Fruit fly (Drosophila melanogaster) whole organism, embryonic: ENCODE results near the gene CG43610.

Experiments used
- Blimp-1 ChIP-seq: fragments of 200-800 bp; sonication (Bioruptor generic); optimal IDR thresholded peaks from 3 replicates; lab custom pipeline; 2018; ENCODE audit warnings: missing biosample characterization, missing genetic modification characterization, mild to moderate bottlenecking, moderate library complexity, missing genetic modification reagents
- CG12155 ChIP-seq: fragments of 200-800 bp; sonication (Bioruptor generic); optimal IDR thresholded peaks from 3 replicates; lab custom pipeline; 2016; ENCODE audit warnings: missing biosample characterization, missing genetic modification characterization
- CG12219 ChIP-seq: fragments of 200-800 bp; sonication (Bioruptor generic); optimal IDR thresholded peaks from 3 replicates; lab custom pipeline; 2018; ENCODE audit warnings: missing biosample characterization, mild to moderate bottlenecking, missing genetic modification characterization
- CG13424 ChIP-seq: fragments of 200-800 bp; sonication (Bioruptor generic); optimal IDR thresholded peaks from 2 replicates; lab custom pipeline; 2019; ENCODE audit warnings: missing biosample characterization, mild to moderate bottlenecking, missing genetic modification characterization, moderate library complexity
- CG13894 ChIP-seq: fragments of 200-800 bp; sonication (Bioruptor generic); optimal IDR thresholded peaks from 3 replicates; lab custom pipeline; 2018; ENCODE audit warnings: missing biosample characterization, mild to moderate bottlenecking, missing genetic modification characterization, moderate library complexity
- CG18599 ChIP-seq: fragments of 200-800 bp; sonication (Bioruptor generic); optimal IDR thresholded peaks from 3 replicates; lab custom pipeline; 2017; ENCODE audit warnings: missing biosample characterization, missing genetic modification characterization, mild to moderate bottlenecking, moderate library complexity, missing genetic modification reagents
- CG2120 ChIP-seq: fragments of 200-800 bp; sonication (Bioruptor generic); optimal IDR thresholded peaks from 3 replicates; lab custom pipeline; 2016; ENCODE audit warnings: missing biosample characterization, missing genetic modification characterization
- CG2199 ChIP-seq: fragments of 200-800 bp; sonication (Bioruptor generic); IDR thresholded peaks from 3 replicates; pipeline ENCODE4 v1.3.6; 2022; ENCODE audit warnings: missing biosample characterization, missing genetic modification characterization
- CG32767 ChIP-seq: fragments of 200-800 bp; sonication (Bioruptor generic); IDR thresholded peaks from 2 replicates; pipeline ENCODE4 v1.3.6; 2022; ENCODE audit warnings: missing biosample characterization, missing genetic modification characterization
- CG4282 ChIP-seq: fragments of 200-800 bp; sonication (Bioruptor generic); optimal IDR thresholded peaks from 2 replicates; lab custom pipeline; 2016; ENCODE audit warnings: missing biosample characterization, missing genetic modification characterization
- CG6654 ChIP-seq: fragments of 200-800 bp; sonication (Bioruptor generic); optimal IDR thresholded peaks from 2 replicates; lab custom pipeline; 2017; ENCODE audit warnings: missing biosample characterization, mild to moderate bottlenecking, missing genetic modification characterization
- CG6854 ChIP-seq: fragments of 200-800 bp; sonication (Bioruptor generic); optimal IDR thresholded peaks from 3 replicates; lab custom pipeline; 2017; ENCODE audit warnings: missing biosample characterization, mild to moderate bottlenecking, missing genetic modification characterization
- CG7271 ChIP-seq: fragments of 200-800 bp; sonication (Bioruptor generic); optimal IDR thresholded peaks from 2 replicates; lab custom pipeline; 2018; ENCODE audit warnings: missing biosample characterization, mild to moderate bottlenecking, missing genetic modification characterization, moderate library complexity
- CG8359 ChIP-seq: fragments of 200-800 bp; sonication (Bioruptor generic); optimal IDR thresholded peaks from 2 replicates; lab custom pipeline; 2017; ENCODE audit warnings: missing biosample characterization, mild to moderate bottlenecking, missing genetic modification characterization, borderline replicate concordance
- CG8924 ChIP-seq: fragments of 200-800 bp; optimal IDR thresholded peaks from 3 replicates; lab custom pipeline; 2019; ENCODE audit warnings: missing biosample characterization, mild to moderate bottlenecking, missing genetic modification characterization, moderate library complexity
- CG9437 ChIP-seq: fragments of 200-800 bp; sonication (Bioruptor generic); optimal IDR thresholded peaks from 2 replicates; lab custom pipeline; 2018; ENCODE audit warnings: missing biosample characterization, mild to moderate bottlenecking, missing genetic modification characterization
- CG9817 ChIP-seq: fragments of 200-800 bp; sonication (Bioruptor generic); optimal IDR thresholded peaks from 2 replicates; lab custom pipeline; 2018; ENCODE audit warnings: missing biosample characterization, mild to moderate bottlenecking, missing genetic modification characterization, moderate library complexity
- CTCF ChIP-seq: fragments of 200-800 bp; sonication (Bioruptor generic); optimal IDR thresholded peaks from 2 replicates; lab custom pipeline; 2017; ENCODE audit warnings: missing biosample characterization, mild to moderate bottlenecking, missing genetic modification characterization, moderate library complexity
- Doc2 ChIP-seq: fragments of 200-800 bp; sonication (Bioruptor generic); IDR thresholded peaks from 2 replicates; pipeline ENCODE4 v1.3.6; 2022; ENCODE audit warnings: missing biosample characterization, missing genetic modification characterization
- Doc3 ChIP-seq: fragments of 200-800 bp; sonication (Bioruptor generic); IDR thresholded peaks from 3 replicates; pipeline ENCODE4 v1.3.6; 2022; ENCODE audit warnings: missing biosample characterization, missing genetic modification characterization; ENCODE audit not compliant: partially characterized antibody
- E2f1 ChIP-seq: fragments of 200-800 bp; sonication (Bioruptor generic); IDR thresholded peaks from 2 replicates; pipeline ENCODE4 v1.3.6; 2022; ENCODE audit warnings: missing biosample characterization, missing genetic modification characterization
- Elba2 ChIP-seq: fragments of 200-800 bp; sonication (Bioruptor generic); optimal IDR thresholded peaks from 3 replicates; lab custom pipeline; 2016; ENCODE audit warnings: missing biosample characterization, missing genetic modification characterization
- Hr39 ChIP-seq: fragments of >200 bp; optimal IDR thresholded peaks from 2 replicates; lab custom pipeline; 2017
- Lim3 ChIP-seq: fragments of 200-800 bp; sonication (Bioruptor generic); IDR thresholded peaks from 2 replicates; pipeline ENCODE4 v1.3.6; 2022; ENCODE audit warnings: missing biosample characterization, missing genetic modification characterization
- Nf-YA ChIP-seq: fragments of 200-800 bp; sonication (Bioruptor generic); IDR thresholded peaks from 2 replicates; pipeline ENCODE4 v1.3.6; 2022; ENCODE audit warnings: missing biosample characterization, missing genetic modification characterization
- Nf-YC ChIP-seq: fragments of 200-800 bp; optimal IDR thresholded peaks from 3 replicates; lab custom pipeline; 2019; ENCODE audit warnings: missing biosample characterization, mild to moderate bottlenecking, missing genetic modification characterization, moderate library complexity
- Pdp1 ChIP-seq, 2 experiments: fragments of 200-800 bp; sonication (Bioruptor generic); optimal IDR thresholded peaks; 3 replicates each; lab custom pipeline; 2016; ENCODE audit warnings: missing biosample characterization in 2 of 2, missing genetic modification characterization in 2 of 2, mild to moderate bottlenecking in 1 of 2, moderate library complexity in 1 of 2
- Poxn ChIP-seq: fragments of 200-800 bp; sonication (Bioruptor generic); IDR thresholded peaks from 2 replicates; pipeline ENCODE4 v1.3.6; 2022; ENCODE audit warnings: missing biosample characterization, missing genetic modification characterization
- Scr ChIP-seq: fragments of 200-800 bp; sonication (Bioruptor generic); IDR thresholded peaks from 2 replicates; pipeline ENCODE4 v1.3.6; 2022; ENCODE audit warnings: missing biosample characterization, missing genetic modification characterization; ENCODE audit not compliant: partially characterized antibody
- Side ChIP-seq: fragments of 200-800 bp; sonication (Bioruptor generic); optimal IDR thresholded peaks from 2 replicates; lab custom pipeline; 2016; ENCODE audit warnings: missing biosample characterization, missing genetic modification characterization
- Six4 ChIP-seq: fragments of 200-800 bp; sonication (Bioruptor generic); optimal IDR thresholded peaks from 2 replicates; lab custom pipeline; 2016; ENCODE audit warnings: missing biosample characterization, missing genetic modification characterization
- Sry-β ChIP-seq: fragments of 200-800 bp; sonication (Bioruptor generic); optimal IDR thresholded peaks from 2 replicates; lab custom pipeline; 2018; ENCODE audit warnings: missing biosample characterization, mild to moderate bottlenecking, missing genetic modification characterization, moderate library complexity
- Ssrp ChIP-seq: fragments of 200-800 bp; sonication (Bioruptor generic); optimal IDR thresholded peaks from 2 replicates; lab custom pipeline; 2018; ENCODE audit warnings: missing biosample characterization, mild to moderate bottlenecking, missing genetic modification characterization, moderate library complexity
- aop ChIP-seq: fragments of 200-800 bp; sonication (Bioruptor generic); IDR thresholded peaks from 2 replicates; pipeline ENCODE4 v1.3.6; 2022; ENCODE audit warnings: missing biosample characterization, missing genetic modification characterization
- crol ChIP-seq: fragments of 200-800 bp; sonication (Bioruptor generic); IDR thresholded peaks from 2 replicates; pipeline ENCODE4 v1.3.6; 2022; ENCODE audit warnings: missing biosample characterization, missing genetic modification characterization
- disco-r ChIP-seq: fragments of 200-800 bp; sonication (Bioruptor generic); optimal IDR thresholded peaks from 2 replicates; lab custom pipeline; 2016; ENCODE audit warnings: missing biosample characterization, missing genetic modification characterization
- en ChIP-seq: fragments of 200-800 bp; sonication (Bioruptor generic); optimal IDR thresholded peaks from 2 replicates; lab custom pipeline; 2016; ENCODE audit warnings: missing biosample characterization, missing genetic modification characterization
- esg ChIP-seq: fragments of 200-800 bp; sonication (Bioruptor generic); conservative IDR thresholded peaks from 2 replicates; pipeline ENCODE4 v1.3.6; 2022; ENCODE audit warnings: missing biosample characterization, missing genetic modification characterization
- exex ChIP-seq: fragments of 200-800 bp; sonication (Bioruptor generic); optimal IDR thresholded peaks from 4 replicates; lab custom pipeline; 2018; ENCODE audit warnings: missing biosample characterization, mild to moderate bottlenecking, missing genetic modification characterization, moderate library complexity
- gfzf ChIP-seq: fragments of 200-800 bp; sonication (Bioruptor generic); optimal IDR thresholded peaks from 2 replicates; lab custom pipeline; 2016; ENCODE audit warnings: missing biosample characterization, mild to moderate bottlenecking, missing genetic modification characterization, moderate library complexity
- gsb ChIP-seq: fragments of 200-800 bp; sonication (Bioruptor generic); IDR thresholded peaks from 2 replicates; pipeline ENCODE4 v1.3.6; 2022; ENCODE audit warnings: missing biosample characterization, missing genetic modification characterization
- ham ChIP-seq: fragments of 200-800 bp; sonication (Bioruptor generic); IDR thresholded peaks from 2 replicates; pipeline ENCODE4 v1.3.6; 2022; ENCODE audit warnings: missing biosample characterization, missing genetic modification characterization
- hbn ChIP-seq: fragments of 200-800 bp; sonication (Bioruptor generic); IDR thresholded peaks from 2 replicates; pipeline ENCODE4 v1.3.6; 2022; ENCODE audit warnings: missing biosample characterization, missing genetic modification characterization; ENCODE audit not compliant: partially characterized antibody
- jigr1 ChIP-seq: fragments of 200-800 bp; sonication (Bioruptor generic); IDR thresholded peaks from 3 replicates; pipeline ENCODE4 v1.3.6; 2022; ENCODE audit warnings: missing biosample characterization, missing genetic modification characterization
- shn ChIP-seq: fragments of 200-800 bp; sonication (Bioruptor generic); optimal IDR thresholded peaks from 3 replicates; lab custom pipeline; 2016; ENCODE audit warnings: missing biosample characterization, missing genetic modification characterization
- tap ChIP-seq: fragments of 200-800 bp; optimal IDR thresholded peaks from 3 replicates; lab custom pipeline; 2019; ENCODE audit warnings: missing biosample characterization, mild to moderate bottlenecking, missing genetic modification characterization, moderate library complexity
- trem ChIP-seq: fragments of 200-800 bp; optimal IDR thresholded peaks from 3 replicates; lab custom pipeline; 2019; ENCODE audit warnings: missing biosample characterization, mild to moderate bottlenecking, missing genetic modification characterization, moderate library complexity
- trh ChIP-seq: fragments of 200-800 bp; sonication (Bioruptor generic); optimal IDR thresholded peaks from 2 replicates; lab custom pipeline; 2016; ENCODE audit warnings: missing biosample characterization, missing genetic modification characterization
- unpg ChIP-seq: fragments of 200-800 bp; sonication (Bioruptor generic); optimal IDR thresholded peaks from 3 replicates; lab custom pipeline; 2018; ENCODE audit warnings: missing biosample characterization, mild to moderate bottlenecking, missing genetic modification characterization, moderate library complexity
- wek ChIP-seq: fragments of 200-800 bp; sonication (Bioruptor generic); optimal IDR thresholded peaks from 3 replicates; lab custom pipeline; 2018; ENCODE audit warnings: missing biosample characterization, mild to moderate bottlenecking, missing genetic modification characterization, moderate library complexity
- zf30C ChIP-seq: fragments of 200-800 bp; sonication (Bioruptor generic); optimal IDR thresholded peaks from 3 replicates; lab custom pipeline; 2018; ENCODE audit warnings: missing biosample characterization, mild to moderate bottlenecking, missing genetic modification characterization

The CG43610 gene

DNA sequence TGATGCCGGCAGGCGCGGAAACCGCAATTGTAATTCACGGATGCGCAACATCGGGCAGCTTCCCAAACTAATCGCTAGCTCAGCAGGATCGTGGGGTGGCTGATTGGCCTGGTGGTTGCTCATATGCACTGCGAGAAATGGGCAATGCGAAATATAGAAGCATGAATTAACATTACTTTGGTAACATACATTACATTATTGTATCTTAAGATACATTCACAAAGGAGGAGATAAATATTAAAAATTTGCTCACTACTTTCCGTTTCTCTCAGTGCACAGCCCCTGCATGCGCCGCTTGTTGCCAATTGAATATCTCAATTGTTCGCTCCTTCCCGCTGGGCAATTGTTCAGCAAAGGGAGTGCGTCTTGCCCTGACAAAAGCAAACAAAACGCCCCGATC lies 42.4 kb downstream of the CG43610 start (continued):
- TF ChIP-seq ham (no peak), CG7271 (tag; lab: Kevin White, UChicago) (peak; percentile 66), CTCF (GFP tag; lab: Kevin White, UChicago) (no peak), Doc3 (no peak), CG6854 (GFP tag; lab: Kevin White, UChicago) (no peak), Nf-YA (GFP tag; lab: Robert Waterston, UW) (no peak), Ssrp (peak; percentile 68), Hr39 (lab: Kevin White, UChicago) (no peak), wek (GFP tag; lab: Kevin White, UChicago) (peak; percentile 19), trem (tag; lab: Kevin White, UChicago) (peak; percentile 69), Six4 (peak; percentile 62), disco-r (GFP tag; lab: Kevin White, UChicago) (peak; percentile 41), CG2199 (GFP tag; lab: Robert Waterston, UW) (peak; percentile 30; the same call in 1 of the 3 replicates), trh (GFP tag; lab: Kevin White, UChicago) (peak; percentile 5), CG32767 (peak; percentile 55; the same call in 1 of the 2 replicates), crol (GFP tag; lab: Robert Waterston, UW) (0 out of 2 replicates have a peak, but pooled peaks have one; percentile 33), CG4282 (GFP tag; lab: Kevin White, UChicago) (no peak), Lim3 (GFP tag; lab: Robert Waterston, UW) (0 out of 2 replicates have a peak, but pooled peaks have one; percentile 12), Scr (no peak), Side (peak; percentile 70), CG12219 (GFP tag; lab: Kevin White, UChicago) (peak; percentile 69), CG13894 (no peak), jigr1 (GFP tag; lab: Robert Waterston, UW) (peak; percentile 74; the same call in 2 of the 3 replicates), Nf-YC (tag; lab: Kevin White, UChicago) (peak; percentile 64), CG8924 (tag; lab: Kevin White, UChicago) (peak; percentile 81), CG8359 (GFP tag; lab: Kevin White, UChicago) (peak; percentile 50), CG6654 (GFP tag; lab: Kevin White, UChicago) (peak; percentile 50), Elba2 (GFP tag; lab: Kevin White, UChicago) (peak; percentile 41), CG12155 (GFP tag; lab: Kevin White, UChicago) (peak; percentile 50), Blimp-1 (peak; percentile 78), CG18599 (GFP tag; lab: Kevin White, UChicago) (peak; percentile 48), shn (GFP tag; lab: Kevin White, UChicago) (peak; percentile 44), zf30C (GFP tag; lab: Kevin White, UChicago) (peak; percentile 89), CG2120 (GFP tag; lab: Kevin White, UChicago) (no peak), E2f1 (peak; percentile 65), aop (no peak), gsb (GFP tag; lab: Robert Waterston, UW) (no peak), CG9437 (GFP tag; lab: Kevin White, UChicago) (peak; percentile 36), CG13424 (tag; lab: Kevin White, UChicago) (peak; percentile 79), hbn (GFP tag; lab: Robert Waterston, UW) (no peak), unpg (GFP tag; lab: Kevin White, UChicago) (peak; percentile 78), en (peak; percentile 61), CG9817 (peak; percentile 42), gfzf (GFP tag; lab: Kevin White, UChicago) (no peak), Doc2 (GFP tag; lab: Robert Waterston, UW) (no peak), Pdp1 (GFP tag; optimal IDR thresholded peaks at IDR 0.05; lab: Kevin White, UChicago) (peak in 1 of 2 experiments; percentile 61), esg (GFP tag; lab: Robert Waterston, UW) (peak; percentile 58), exex (tag; lab: Kevin White, UChicago) (no peak), Sry-β (GFP tag; lab: Kevin White, UChicago) (no peak), Poxn (no peak), tap (tag; lab: Kevin White, UChicago) (peak; percentile 69)
